Worm (Caenorhabditis elegans): ENCODE measurements around the gene F18E3.10.

DNA sequence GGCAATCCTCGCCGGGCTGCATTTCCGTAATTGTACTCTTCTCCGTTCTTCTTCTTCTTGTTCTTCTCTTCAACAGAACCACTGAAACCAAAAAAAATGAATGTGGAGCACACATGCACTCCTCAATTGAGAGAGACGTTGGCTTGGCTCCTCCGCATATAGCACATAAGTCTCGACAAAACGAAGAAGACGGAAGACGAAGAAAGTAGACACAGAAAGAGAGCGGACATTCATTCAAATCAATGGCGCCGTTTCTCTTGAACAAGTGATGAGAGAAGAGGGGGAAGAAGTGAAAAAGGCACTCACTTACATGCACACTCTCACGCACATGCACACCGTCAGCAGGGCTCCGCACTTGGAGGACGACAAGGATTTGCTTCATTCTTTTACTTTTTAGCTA is 13.3 kb upstream of the F18E3.10 start, which contains the start of gene F25E5.9:
- TF ChIP-seq cebp-1 (GFP tag; IDR thresholded peaks at IDR 0.05), result no peak
- no peak for TF ChIP-seq cebp-1 (tag; optimal IDR thresholded peaks at IDR 0.05)
- no peak for TF ChIP-seq ceh-91 (GFP tag; IDR thresholded peaks at IDR 0.05)
- TF ChIP-seq rcor-1 (GFP tag; IDR thresholded peaks at IDR 0.05), result no peak
- TF ChIP-seq attf-5 (GFP tag; optimal IDR thresholded peaks at IDR 0.05), result no peak
- no peak for TF ChIP-seq aptf-2 (GFP tag; conservative IDR thresholded peaks at IDR 0.05)
- TF ChIP-seq dpl-1 (GFP tag; optimal IDR thresholded peaks at IDR 0.05), result no peak
- no peak for TF ChIP-seq madf-10 (tag; optimal IDR thresholded peaks at IDR 0.05)
